Fruit fly (Drosophila melanogaster): ENCODE measurements around the gene Ncoa6.

Gene Ncoa6

DNA sequence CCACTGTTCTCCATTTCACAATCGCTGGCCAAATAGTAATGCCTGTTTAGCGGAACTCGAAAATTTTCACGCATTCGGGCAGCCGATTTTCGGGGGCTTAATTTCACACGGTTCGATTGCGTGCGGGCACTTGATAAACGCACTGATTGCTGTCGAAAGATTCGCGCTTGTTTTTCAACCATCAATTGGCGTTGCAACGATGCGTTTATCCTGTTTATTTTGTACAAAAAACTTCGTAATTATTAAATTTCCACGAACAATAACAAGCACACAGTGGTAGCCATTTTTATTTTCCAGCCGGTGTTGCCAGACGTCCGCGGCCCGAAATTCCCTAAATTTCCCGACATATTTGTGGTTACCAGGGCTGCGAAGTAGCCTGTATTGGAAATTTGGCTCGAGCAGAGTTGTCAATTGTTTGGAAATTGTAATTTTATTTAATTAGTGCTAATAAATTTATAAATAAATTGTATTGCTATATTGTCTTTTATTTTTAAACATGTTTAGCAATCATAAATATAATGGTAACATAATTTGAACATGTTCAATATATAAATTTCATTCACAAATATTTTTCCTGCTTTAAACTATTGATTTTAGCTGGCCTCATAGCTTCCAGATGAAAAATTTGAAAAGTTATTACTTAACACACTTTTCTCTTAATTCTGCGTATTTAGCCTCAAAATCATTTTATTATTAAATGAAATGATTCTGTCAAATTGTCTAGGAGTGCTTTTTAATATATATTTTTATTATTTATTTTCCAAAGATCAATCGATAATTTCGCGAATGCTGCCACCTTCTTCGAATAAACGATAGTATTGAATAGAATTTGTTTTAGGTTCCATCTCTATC lies at the start of gene Ncoa6, which contains the start of gene cype:
TSS of gene Ncoa6 (minus strand) at position 270 of the 852 bp plus-strand sequence.
TSS of gene cype (plus strand) at position 814 of the 852 bp plus-strand sequence.
- TF ChIP-seq Snoo (tag; optimal IDR thresholded peaks at IDR 0.05) (peak; percentile 25), CG4496 (GFP tag; IDR thresholded peaks at IDR 0.05) (peak; percentile 59; the same call in 1 of the 3 replicates), CG8159 (tag; optimal IDR thresholded peaks at IDR 0.05) (peak; percentile 52), Ets98B (GFP tag; IDR thresholded peaks at IDR 0.05) (peak; percentile 21), CG10348 (GFP tag; IDR thresholded peaks at IDR 0.05) (no peak), Pif1A (GFP tag; optimal IDR thresholded peaks at IDR 0.05) (no peak), rn (GFP tag; IDR thresholded peaks at IDR 0.05) (no peak), CG17806 (tag; optimal IDR thresholded peaks at IDR 0.05) (peak; percentile 51), CG14655 (GFP tag; optimal IDR thresholded peaks at IDR 0.05) (peak; percentile 26), EcR (GFP tag; optimal IDR thresholded peaks at IDR 0.05) (no peak), D1 (tag; optimal IDR thresholded peaks at IDR 0.05) (no peak), CG13204 (GFP tag; optimal IDR thresholded peaks at IDR 0.05) (no peak), fd96Ca (GFP tag; IDR thresholded peaks at IDR 0.05) (peak; percentile 14; the same call in 1 of the 3 replicates), CG9948 (tag; optimal IDR thresholded peaks at IDR 0.05) (peak; percentile 33), CG32121 (GFP tag; IDR thresholded peaks at IDR 0.05) (peak; percentile 43; the same call in 1 of the 2 replicates), Pif1B (GFP tag; optimal IDR thresholded peaks at IDR 0.05) (no peak), CG8301 (tag; optimal IDR thresholded peaks at IDR 0.05) (peak; percentile 3), CG15710 (tag; optimal IDR thresholded peaks at IDR 0.05) (peak; percentile 46), CG12605 (GFP tag; IDR thresholded peaks at IDR 0.05) (no peak), gl (tag; optimal IDR thresholded peaks at IDR 0.05) (no peak), CG34367 (tag; optimal IDR thresholded peaks at IDR 0.05) (peak; percentile 17)

dm6 chr2L:5374989-5375388 lies 48.5 kb upstream of the Ncoa6 start:
- TF ChIP-seq Snoo (tag; optimal IDR thresholded peaks at IDR 0.05) = no peak
- TF ChIP-seq Pif1A (GFP tag; optimal IDR thresholded peaks at IDR 0.05) = no peak
- no peak for TF ChIP-seq CG9948 (tag; optimal IDR thresholded peaks at IDR 0.05)
- TF ChIP-seq EcR (GFP tag; optimal IDR thresholded peaks at IDR 0.05) = no peak

dm6 chr2L:5374216-5374615 lies 47.7 kb upstream of the Ncoa6 start:
- TF ChIP-seq Pif1B (GFP tag; optimal IDR thresholded peaks at IDR 0.05) (peak; percentile 18), D1 (tag; optimal IDR thresholded peaks at IDR 0.05) (no peak), CG17806 (tag; optimal IDR thresholded peaks at IDR 0.05) (peak; percentile 41), CG15710 (tag; optimal IDR thresholded peaks at IDR 0.05) (peak; percentile 33), CG9948 (tag; optimal IDR thresholded peaks at IDR 0.05) (peak; percentile 39), EcR (GFP tag; optimal IDR thresholded peaks at IDR 0.05) (no peak), CG34367 (tag; optimal IDR thresholded peaks at IDR 0.05) (peak; percentile 9), CG8159 (tag; optimal IDR thresholded peaks at IDR 0.05) (peak; percentile 60), Pif1A (GFP tag; optimal IDR thresholded peaks at IDR 0.05) (no peak), CG8301 (tag; optimal IDR thresholded peaks at IDR 0.05) (no peak), Snoo (tag; optimal IDR thresholded peaks at IDR 0.05) (no peak), CG14655 (GFP tag; optimal IDR thresholded peaks at IDR 0.05) (peak; percentile 65)

dm6 chr2L:5372552-5372951 lies 46.1 kb upstream of the Ncoa6 start:
- TF ChIP-seq D1 (tag; optimal IDR thresholded peaks at IDR 0.05) = peak; percentile 30
- TF ChIP-seq CG14655 (GFP tag; optimal IDR thresholded peaks at IDR 0.05) = peak; percentile 59
- peak; percentile 82 for TF ChIP-seq CG17806 (tag; optimal IDR thresholded peaks at IDR 0.05)
- TF ChIP-seq CG15710 (tag; optimal IDR thresholded peaks at IDR 0.05) = peak; percentile 81
- peak; percentile 82 for TF ChIP-seq CG8159 (tag; optimal IDR thresholded peaks at IDR 0.05)
- TF ChIP-seq CG12605 (GFP tag; IDR thresholded peaks at IDR 0.05) = peak; percentile 35; the same call in 1 of the 2 replicates
- TF ChIP-seq CG4496 (GFP tag; IDR thresholded peaks at IDR 0.05) = no peak
- TF ChIP-seq CG8301 (tag; optimal IDR thresholded peaks at IDR 0.05) = peak; percentile 17
- TF ChIP-seq fd96Ca (GFP tag; IDR thresholded peaks at IDR 0.05) = no peak
- TF ChIP-seq rn (GFP tag; IDR thresholded peaks at IDR 0.05) = no peak
- TF ChIP-seq EcR (GFP tag; optimal IDR thresholded peaks at IDR 0.05) = no peak
- no peak for TF ChIP-seq CG10348 (GFP tag; IDR thresholded peaks at IDR 0.05)
- TF ChIP-seq Ets98B (GFP tag; IDR thresholded peaks at IDR 0.05) = no peak
- TF ChIP-seq gl (tag; optimal IDR thresholded peaks at IDR 0.05) = peak; percentile 58
- peak; percentile 58 for TF ChIP-seq Pif1A (GFP tag; optimal IDR thresholded peaks at IDR 0.05)
- TF ChIP-seq CG13204 (GFP tag; optimal IDR thresholded peaks at IDR 0.05) = peak; percentile 53
- TF ChIP-seq CG9948 (tag; optimal IDR thresholded peaks at IDR 0.05) = peak; percentile 77
- no peak for TF ChIP-seq Snoo (tag; optimal IDR thresholded peaks at IDR 0.05)
- TF ChIP-seq CG34367 (tag; optimal IDR thresholded peaks at IDR 0.05) = peak; percentile 84
- peak; percentile 13 for TF ChIP-seq Pif1B (GFP tag; optimal IDR thresholded peaks at IDR 0.05)
- no peak for TF ChIP-seq CG32121 (GFP tag; IDR thresholded peaks at IDR 0.05)

- TF ChIP-seq Snoo (tag; optimal IDR thresholded peaks at IDR 0.05) = no peak
- no peak for TF ChIP-seq CG8301 (tag; optimal IDR thresholded peaks at IDR 0.05)
- TF ChIP-seq CG17806 (tag; optimal IDR thresholded peaks at IDR 0.05) = no peak
- TF ChIP-seq CG4496 (GFP tag; IDR thresholded peaks at IDR 0.05) = no peak
- TF ChIP-seq fd96Ca (GFP tag; IDR thresholded peaks at IDR 0.05) = no peak
- no peak for TF ChIP-seq CG8159 (tag; optimal IDR thresholded peaks at IDR 0.05)
- no peak for TF ChIP-seq gl (tag; optimal IDR thresholded peaks at IDR 0.05)
- TF ChIP-seq rn (GFP tag; IDR thresholded peaks at IDR 0.05) = no peak
- no peak for TF ChIP-seq CG32121 (GFP tag; IDR thresholded peaks at IDR 0.05)
- no peak for TF ChIP-seq CG10348 (GFP tag; IDR thresholded peaks at IDR 0.05)
- TF ChIP-seq Pif1B (GFP tag; optimal IDR thresholded peaks at IDR 0.05) = no peak
- no peak for TF ChIP-seq Pif1A (GFP tag; optimal IDR thresholded peaks at IDR 0.05)
- TF ChIP-seq Ets98B (GFP tag; IDR thresholded peaks at IDR 0.05) = no peak
- TF ChIP-seq CG15710 (tag; optimal IDR thresholded peaks at IDR 0.05) = no peak
- TF ChIP-seq D1 (tag; optimal IDR thresholded peaks at IDR 0.05) = no peak
- no peak for TF ChIP-seq EcR (GFP tag; optimal IDR thresholded peaks at IDR 0.05)
- TF ChIP-seq CG9948 (tag; optimal IDR thresholded peaks at IDR 0.05) = no peak
- no peak for TF ChIP-seq CG14655 (GFP tag; optimal IDR thresholded peaks at IDR 0.05)
Measured at dm6 chr2L:5367983-5368382, 41.5 kb upstream of the Ncoa6 start.
